Worm (Caenorhabditis elegans) whole organism, L1 larva: ENCODE measurements around the gene sas-6.

ENCODE experiments used
- egl-13 ChIP-seq: sonication (generic microtip); optimal IDR thresholded peaks from 2 replicates; lab custom pipeline; 2016; ENCODE audit warnings: missing genotype, missing genetic modification reagents, missing genetic modification characterization, missing compliant biosample characterization
- ets-5 ChIP-seq: fragments of 200-800 bp; sonication (Bioruptor generic); IDR thresholded peaks from 2 replicates; pipeline ENCODE4 v1.3.6; 2022; ENCODE audit warnings: missing genetic modification characterization, missing compliant biosample characterization
- lin-13 ChIP-seq: fragments of 150-350 bp; optimal IDR thresholded peaks from 2 replicates; lab custom pipeline; 2014; ENCODE audit warnings: missing biosample characterization, missing genetic modification reagents, missing genetic modification characterization
- lin-39 ChIP-seq: fragments of 150-350 bp; optimal IDR thresholded peaks from 2 replicates; lab custom pipeline; 2014; ENCODE audit warnings: missing biosample characterization, missing genetic modification reagents, missing genetic modification characterization
- nhr-84 ChIP-seq: sonication (generic microtip); optimal IDR thresholded peaks from 2 replicates; lab custom pipeline; 2017; ENCODE audit warnings: missing biosample characterization, missing genetic modification characterization
- nhr-90 ChIP-seq: sonication (generic microtip); optimal IDR thresholded peaks from 2 replicates; lab custom pipeline; 2016; ENCODE audit warnings: mild to moderate bottlenecking, missing genetic modification characterization, missing compliant biosample characterization; ENCODE audit not compliant: poor library complexity
- snpc-4 ChIP-seq: fragments of 150-350 bp; optimal IDR thresholded peaks from 2 replicates; lab custom pipeline; 2014; ENCODE audit warnings: missing biosample characterization, missing genetic modification characterization
- sox-4 ChIP-seq: sonication (generic microtip); optimal IDR thresholded peaks from 2 replicates; lab custom pipeline; 2016; ENCODE audit warnings: missing genetic modification characterization, missing compliant biosample characterization
- tbx-2 ChIP-seq: sonication (generic microtip); optimal IDR thresholded peaks from 2 replicates; lab custom pipeline; 2016; ENCODE audit warnings: missing genetic modification characterization, missing compliant biosample characterization
- unc-130 ChIP-seq: fragments of 150-350 bp; optimal IDR thresholded peaks from 2 replicates; lab custom pipeline; 2017; ENCODE audit warnings: missing biosample characterization, missing genetic modification characterization, inconsistent platforms
- ztf-4 ChIP-seq: fragments of 150-350 bp; optimal IDR thresholded peaks from 2 replicates; lab custom pipeline; 2014; ENCODE audit warnings: missing biosample characterization, missing genetic modification characterization

- TF ChIP-seq sox-4 (tag; lab: Kevin White, UChicago): no peak
- TF ChIP-seq lin-39: no peak
- no peak for TF ChIP-seq ztf-4
- TF ChIP-seq nhr-84 (tag; lab: Kevin White, UChicago): no peak
- peak; percentile 41 for TF ChIP-seq tbx-2 (tag; lab: Kevin White, UChicago)
- peak; percentile 1 for TF ChIP-seq unc-130
- TF ChIP-seq lin-13: peak; percentile 39
- no peak for TF ChIP-seq ets-5
- peak; percentile 22 for TF ChIP-seq nhr-90 (tag; lab: Kevin White, UChicago)
- peak; percentile 16 for TF ChIP-seq egl-13 (tag; lab: Kevin White, UChicago)
- TF ChIP-seq snpc-4 (tag; lab: Kevin White, UChicago): no peak
Observed at ce11 chrIV:13783237-13784012, 5.1 kb downstream of the sas-6 start, which contains the start of gene iscu-1.
